Worm (Caenorhabditis elegans) whole organism, L2 larva: Measurements from ENCODE around the gene Y55F3BR.6.

ENCODE experiments used
- ama-1 ChIP-seq: fragments of 150-350 bp; optimal IDR thresholded peaks from 2 replicates; lab custom pipeline; 2018; ENCODE audit warnings: inconsistent platforms
- egl-27 ChIP-seq: sonication (generic microtip); optimal IDR thresholded peaks from 3 replicates; lab custom pipeline; 2017; ENCODE audit warnings: missing biosample characterization, missing genetic modification reagents, missing genetic modification characterization
- lin-39 ChIP-seq: fragments of 150-350 bp; optimal IDR thresholded peaks from 2 replicates; lab custom pipeline; 2014; ENCODE audit warnings: missing biosample characterization, missing genetic modification reagents, missing genetic modification characterization
- nhr-11 ChIP-seq: fragments of 150-350 bp; optimal IDR thresholded peaks from 2 replicates; lab custom pipeline; 2014; ENCODE audit warnings: missing biosample characterization, missing genetic modification characterization
- nhr-77 ChIP-seq: fragments of 150-350 bp; optimal IDR thresholded peaks from 2 replicates; lab custom pipeline; 2014; ENCODE audit warnings: missing biosample characterization, missing genetic modification characterization
- unc-62 ChIP-seq: fragments of 150-350 bp; optimal IDR thresholded peaks from 2 replicates; lab custom pipeline; 2014; ENCODE audit warnings: missing biosample characterization, missing genetic modification reagents, missing genetic modification characterization

- TF ChIP-seq nhr-77 (tag; lab: Kevin White, UChicago) = no peak
- TF ChIP-seq nhr-11 (tag; lab: Kevin White, UChicago) = no peak
- no peak for TF ChIP-seq egl-27
- TF ChIP-seq unc-62 (GFP tag; lab: Kevin White, UChicago) = no peak
- TF ChIP-seq ama-1 (lab: Kevin White, UChicago) = no peak
- no peak for TF ChIP-seq lin-39 (tag; lab: Kevin White, UChicago)
Observed at ce11 chrIV:826145-826544, 15.8 kb downstream of the Y55F3BR.6 start.
